Worm (Caenorhabditis elegans) whole organism, L4 larva: ENCODE results near the gene M01H9.2.

Experiments
- aha-1 ChIP-seq: fragments of 150-350 bp; peaks from one replicate; lab custom pipeline; 2014; ENCODE audit warnings: missing biosample characterization, missing genetic modification characterization
- ama-1 ChIP-seq: fragments of 150-350 bp; optimal IDR thresholded peaks from 2 replicates; lab custom pipeline; 2014; ENCODE audit warnings: inconsistent platforms, mixed read lengths
- dmd-8 ChIP-seq: fragments of 200-800 bp; sonication (Bioruptor generic); IDR thresholded peaks from 2 replicates; pipeline ENCODE4 v1.3.6; 2022; ENCODE audit warnings: missing genetic modification characterization, missing compliant biosample characterization

Gene M01H9.2

DNA sequence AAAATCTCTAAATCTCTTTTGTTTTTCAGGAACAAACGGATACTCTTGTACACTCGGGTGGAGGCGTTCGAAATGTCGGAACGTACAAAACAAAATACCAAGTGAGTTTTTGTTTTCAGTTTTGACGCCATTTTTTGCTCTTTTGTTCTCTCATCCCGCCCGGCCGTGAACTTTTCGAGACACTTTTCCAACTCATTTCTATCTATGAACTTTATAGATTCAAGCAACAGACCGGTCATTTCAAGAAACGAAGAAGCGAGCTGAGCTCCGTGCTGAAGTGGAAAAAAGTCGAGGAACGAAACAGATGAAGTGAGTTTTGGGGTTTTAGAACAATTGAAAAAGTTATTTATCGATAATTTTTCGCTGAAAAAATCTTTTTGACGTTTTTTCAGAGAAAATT is 52.5 kb downstream of the M01H9.2 start:
- TF ChIP-seq dmd-8 (GFP tag; lab: Robert Waterston, UW) (no peak), aha-1 (tag; lab: Kevin White, UChicago) (peak; percentile 49), ama-1 (lab: Kevin White, UChicago) (peak; percentile 53)
